Comparison of ENCODE assay signal across 5 fruit fly cellular contexts in genomic region chr3R:18633099-18633498, dm6.
TF ChIP-seq lines count a peak whose summit lies in the region.

No protein-coding gene starts in this region.

- no peak for TF ChIP-seq CTCF in whole organism, embryonic (GFP tag; optimal IDR thresholded peaks at IDR 0.05; lab: Kevin White, UChicago)

TF ChIP-seq in whole organism, adult, 20 proteins besides CTCF, POLR2A, EP300 and RAD21:
- TF ChIP-seq cnc (optimal IDR thresholded peaks at IDR 0.05; lab: Kevin White, UChicago) (no peak), kay (GFP tag; lab: Kevin White, UChicago; ENCODE audit: borderline replicate concordance) (peak; percentile 42)

TF ChIP-seq in whole organism, embryonic, 481 proteins besides CTCF, POLR2A, EP300 and RAD21 (continues in another document):
- TF ChIP-seq wdn (GFP tag; IDR thresholded peaks at IDR 0.05; lab: Robert Waterston, UW) (no peak), CG7372 (GFP tag; IDR thresholded peaks at IDR 0.05; lab: Robert Waterston, UW) (no peak), Sin3A (optimal IDR thresholded peaks at IDR 0.05; lab: Kevin White, UChicago) (no peak), Mad (GFP tag; optimal IDR thresholded peaks at IDR 0.05; lab: Kevin White, UChicago) (no peak), CG32772 (GFP tag; IDR thresholded peaks at IDR 0.05; lab: Robert Waterston, UW) (no peak), corto (GFP tag; optimal IDR thresholded peaks at IDR 0.05; lab: Kevin White, UChicago) (no peak), Aef1 (GFP tag; IDR thresholded peaks at IDR 0.05; lab: Robert Waterston, UW) (no peak), oc (tag; optimal IDR thresholded peaks at IDR 0.05; lab: Kevin White, UChicago) (peak; percentile 6), tio (GFP tag; optimal IDR thresholded peaks at IDR 0.05; lab: Kevin White, UChicago) (peak; percentile 6), Pdp1 (GFP tag; optimal IDR thresholded peaks at IDR 0.05; lab: Kevin White, UChicago) (peak in 1 of 2 experiments; percentile 69), Drgx (GFP tag; IDR thresholded peaks at IDR 0.05; lab: Robert Waterston, UW) (peak; percentile 53; the same call in 1 of the 2 replicates), CG14441 (GFP tag; IDR thresholded peaks at IDR 0.05; lab: Robert Waterston, UW) (no peak), CG8388 (GFP tag; optimal IDR thresholded peaks at IDR 0.05; lab: Kevin White, UChicago) (no peak), CG5953 (GFP tag; IDR thresholded peaks at IDR 0.05; lab: Robert Waterston, UW) (no peak), E2f1 (GFP tag; IDR thresholded peaks at IDR 0.05; lab: Robert Waterston, UW) (no peak), so (GFP tag; IDR thresholded peaks at IDR 0.05; lab: Robert Waterston, UW) (no peak), D19A (tag; optimal IDR thresholded peaks at IDR 0.05; lab: Kevin White, UChicago) (no peak), CG15514 (GFP tag; optimal IDR thresholded peaks at IDR 0.05; lab: Kevin White, UChicago) (no peak), CG3726 (GFP tag; IDR thresholded peaks at IDR 0.05; lab: Robert Waterston, UW) (no peak), luna (GFP tag; optimal IDR thresholded peaks at IDR 0.05; lab: Kevin White, UChicago) (no peak), Max (GFP tag; optimal IDR thresholded peaks at IDR 0.05; lab: Kevin White, UChicago) (no peak), Oli (tag; optimal IDR thresholded peaks at IDR 0.05; lab: Kevin White, UChicago) (peak; percentile 31), CG18262 (tag; optimal IDR thresholded peaks at IDR 0.05; lab: Kevin White, UChicago) (no peak), CG2120 (GFP tag; optimal IDR thresholded peaks at IDR 0.05; lab: Kevin White, UChicago) (peak; percentile 6)

TF ChIP-seq in whole organism, prepupa, 60 proteins besides CTCF, POLR2A, EP300 and RAD21 (continues in another document):
- TF ChIP-seq Blimp-1 (GFP tag; optimal IDR thresholded peaks at IDR 0.05; lab: Kevin White, UChicago), result no peak
- TF ChIP-seq cyc (GFP tag; optimal IDR thresholded peaks at IDR 0.05; lab: Kevin White, UChicago), result no peak
- peak; percentile 18 for TF ChIP-seq OdsH (GFP tag; optimal IDR thresholded peaks at IDR 0.05; lab: Kevin White, UChicago)
- TF ChIP-seq CG6276 (GFP tag; optimal IDR thresholded peaks at IDR 0.05; lab: Kevin White, UChicago), result peak; percentile 61
- 0 out of 3 replicates have a peak, but pooled peaks have one; percentile 47 for TF ChIP-seq eg (GFP tag; IDR thresholded peaks at IDR 0.05; lab: Robert Waterston, UW)
- TF ChIP-seq CG32006 (GFP tag; optimal IDR thresholded peaks at IDR 0.05; lab: Kevin White, UChicago), result peak; percentile 33
- TF ChIP-seq Sox102F (GFP tag; optimal IDR thresholded peaks at IDR 0.05; lab: Kevin White, UChicago), result peak; percentile 8
- TF ChIP-seq CG11294 (GFP tag; IDR thresholded peaks at IDR 0.05; lab: Robert Waterston, UW), result 0 out of 2 replicates have a peak, but pooled peaks have one; percentile 23
- TF ChIP-seq CG11762 (GFP tag; optimal IDR thresholded peaks at IDR 0.05; lab: Kevin White, UChicago; ENCODE audit: insufficient read depth), result no peak
- TF ChIP-seq dsx (GFP tag; optimal IDR thresholded peaks at IDR 0.05; lab: Kevin White, UChicago; ENCODE audit: poor library complexity, severe bottlenecking), result no peak
- TF ChIP-seq Ets96B (tag; optimal IDR thresholded peaks at IDR 0.05; lab: Kevin White, UChicago), result no peak
- TF ChIP-seq Eip75B (GFP tag; optimal IDR thresholded peaks at IDR 0.05; lab: Kevin White, UChicago), result no peak
- no peak for TF ChIP-seq CG1621 (tag; optimal IDR thresholded peaks at IDR 0.05; lab: Kevin White, UChicago)
- TF ChIP-seq CG31627 (GFP tag; optimal IDR thresholded peaks at IDR 0.05; lab: Kevin White, UChicago), result no peak
- peak; percentile 18 for TF ChIP-seq CG4318 (GFP tag; optimal IDR thresholded peaks at IDR 0.05; lab: Kevin White, UChicago)
- no peak for TF ChIP-seq CG8319 (GFP tag; optimal IDR thresholded peaks at IDR 0.05; lab: Kevin White, UChicago)
- TF ChIP-seq CG16779 (tag; optimal IDR thresholded peaks at IDR 0.05; lab: Kevin White, UChicago), result no peak
- TF ChIP-seq Eip78C (GFP tag; lab: Kevin White, UChicago), result peak; percentile 60
- no peak for TF ChIP-seq Hr38 (GFP tag; optimal IDR thresholded peaks at IDR 0.05; lab: Kevin White, UChicago)
- TF ChIP-seq CG15336 (GFP tag; IDR thresholded peaks at IDR 0.05; lab: Robert Waterston, UW), result 0 out of 2 replicates have a peak, but pooled peaks have one; percentile 57
- TF ChIP-seq CG7368 (GFP tag; optimal IDR thresholded peaks at IDR 0.05; lab: Kevin White, UChicago), result no peak
- peak; percentile 9 for TF ChIP-seq Met (GFP tag; optimal IDR thresholded peaks at IDR 0.05; lab: Kevin White, UChicago)

TF ChIP-seq in whole organism, pupa, 21 proteins besides CTCF, POLR2A, EP300 and RAD21:
- TF ChIP-seq Ets98B (GFP tag; IDR thresholded peaks at IDR 0.05; lab: Robert Waterston, UW) (no peak), Pif1B (GFP tag; optimal IDR thresholded peaks at IDR 0.05; lab: Kevin White, UChicago) (no peak), CG8301 (tag; optimal IDR thresholded peaks at IDR 0.05; lab: Kevin White, UChicago) (peak; percentile 11), CG14655 (GFP tag; optimal IDR thresholded peaks at IDR 0.05; lab: Kevin White, UChicago) (peak; percentile 9), CG15710 (tag; optimal IDR thresholded peaks at IDR 0.05; lab: Kevin White, UChicago) (no peak), CG32121 (GFP tag; IDR thresholded peaks at IDR 0.05; lab: Robert Waterston, UW) (0 out of 2 replicates have a peak, but pooled peaks have one; percentile 22)
TF ChIP-seq in whole organism, pupa: peak in this region for 3.

TF ChIP-seq in whole organism, wandering third instar larva, 38 proteins besides CTCF, POLR2A, EP300 and RAD21:
- TF ChIP-seq h (GFP tag; optimal IDR thresholded peaks at IDR 0.05; lab: Kevin White, UChicago), result peak; percentile 12
- TF ChIP-seq br (GFP tag; optimal IDR thresholded peaks at IDR 0.05; lab: Kevin White, UChicago), result no peak
TF ChIP-seq in whole organism, wandering third instar larva: peak in this region for 1.
